Worm (Caenorhabditis elegans) whole organism, L2 larva: ENCODE data around the gene clec-147.

Experiments used
- R02D3.7 ChIP-seq: fragments of 150-350 bp; optimal IDR thresholded peaks from 2 replicates; lab custom pipeline; 2014; ENCODE audit warnings: missing biosample characterization, missing genetic modification characterization
- aly-2 ChIP-seq: fragments of 150-350 bp; optimal IDR thresholded peaks from 2 replicates; lab custom pipeline; 2014; ENCODE audit warnings: missing biosample characterization, missing genetic modification characterization
- fos-1 ChIP-seq: fragments of 150-350 bp; optimal IDR thresholded peaks from 2 replicates; lab custom pipeline; 2014; ENCODE audit warnings: missing biosample characterization, missing genetic modification characterization
- mdl-1 ChIP-seq, 2 experiments: fragments of 150-350 bp in 1 of 2; sonication (generic microtip) in 1 of 2; optimal IDR thresholded peaks; 2 replicates each; lab custom pipeline; 2017; ENCODE audit warnings: missing biosample characterization in 2 of 2, missing genetic modification characterization in 2 of 2
- nhr-77 ChIP-seq: fragments of 150-350 bp; optimal IDR thresholded peaks from 2 replicates; lab custom pipeline; 2014; ENCODE audit warnings: missing biosample characterization, missing genetic modification characterization
- unc-62 ChIP-seq: fragments of 150-350 bp; optimal IDR thresholded peaks from 2 replicates; lab custom pipeline; 2014; ENCODE audit warnings: missing biosample characterization, missing genetic modification reagents, missing genetic modification characterization
- ztf-11 ChIP-seq: sonication (generic microtip); optimal IDR thresholded peaks from 2 replicates; lab custom pipeline; 2017; ENCODE audit warnings: missing biosample characterization, missing genetic modification characterization

- TF ChIP-seq fos-1, result no peak
- no peak for TF ChIP-seq aly-2 (tag; lab: Kevin White, UChicago)
- TF ChIP-seq unc-62 (GFP tag; lab: Kevin White, UChicago), result no peak
- no peak for TF ChIP-seq mdl-1 (tag; optimal IDR thresholded peaks at IDR 0.05; lab: Kevin White, UChicago)
- no peak for TF ChIP-seq R02D3.7 (tag; lab: Kevin White, UChicago)
- no peak for TF ChIP-seq nhr-77
- TF ChIP-seq ztf-11 (tag; lab: Kevin White, UChicago), result no peak
These were observed 15.6 kb downstream of the clec-147 start, which contains the start of gene btb-19 for ce11 chrII:14522037-14522436.
